Fruit fly (Drosophila melanogaster): ENCODE results near the gene CG14610.
A peak's percentile ranks its signal among the peaks of the same experiment; 100 is the strongest.

The CG14610 gene

DNA sequence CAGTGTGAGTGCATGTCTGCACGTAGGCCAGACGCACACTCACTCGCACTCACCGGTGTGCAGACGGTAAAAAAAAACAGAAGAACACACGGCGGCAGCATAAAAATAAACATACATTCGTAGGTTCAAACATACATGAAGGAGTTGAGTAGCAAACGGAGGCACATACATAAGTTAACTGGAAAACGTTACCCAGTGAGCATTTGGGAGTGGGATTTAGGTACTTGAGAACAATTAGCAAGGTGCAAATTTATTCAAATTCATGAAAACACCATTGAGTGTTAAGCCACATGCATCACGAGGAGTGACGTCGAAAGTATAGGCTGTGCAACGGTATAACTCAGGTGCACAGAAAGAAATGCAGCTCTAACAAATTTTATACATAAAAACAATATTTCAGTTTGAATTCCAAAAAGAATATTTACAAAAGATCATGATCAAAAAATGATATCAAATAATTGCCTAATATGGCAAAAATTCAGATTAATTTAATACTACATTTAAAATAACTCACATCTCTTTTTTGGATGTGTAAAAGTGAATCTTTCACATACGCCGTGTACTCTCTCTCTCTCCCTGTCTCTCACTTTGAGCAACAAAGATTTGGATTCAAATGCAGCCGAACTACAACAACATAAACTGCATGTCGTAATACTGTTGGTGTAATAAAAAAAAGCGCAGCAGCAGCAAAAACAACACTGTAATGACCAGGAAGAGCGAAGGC lies 35.3 kb downstream of the CG14610 start (continued):
- TF ChIP-seq Neu2 (GFP tag; optimal IDR thresholded peaks at IDR 0.05; ENCODE audit: borderline replicate concordance) (peak; percentile 76), Eip74EF (GFP tag; optimal IDR thresholded peaks at IDR 0.05) (peak in 1 of 2 experiments; percentile 96), mirr (GFP tag; optimal IDR thresholded peaks at IDR 0.05) (no peak), CG14441 (GFP tag; IDR thresholded peaks at IDR 0.05) (no peak), gcm2 (GFP tag; optimal IDR thresholded peaks at IDR 0.05) (peak; percentile 81), crc (GFP tag; optimal IDR thresholded peaks at IDR 0.05) (peak; percentile 75), CG1024 (GFP tag; IDR thresholded peaks at IDR 0.05) (no peak), MESR4 (GFP tag; optimal IDR thresholded peaks at IDR 0.05) (peak; percentile 24), Xbp1 (GFP tag; optimal IDR thresholded peaks at IDR 0.05) (peak; percentile 95), fu2 (GFP tag; optimal IDR thresholded peaks at IDR 0.05) (peak; percentile 68), onecut (GFP tag; IDR thresholded peaks at IDR 0.05) (peak; percentile 90), CG11696 (GFP tag; IDR thresholded peaks at IDR 0.05) (no peak), gcm (GFP tag; optimal IDR thresholded peaks at IDR 0.05) (peak; percentile 97), Tbp (GFP tag; optimal IDR thresholded peaks at IDR 0.05) (no peak), CG8765 (GFP tag; IDR thresholded peaks at IDR 0.05) (no peak), hkb (optimal IDR thresholded peaks at IDR 0.05) (no peak), hkb (GFP tag; IDR thresholded peaks at IDR 0.05) (no peak), seq (GFP tag; IDR thresholded peaks at IDR 0.05) (no peak), CG11093 (GFP tag; IDR thresholded peaks at IDR 0.05) (peak; percentile 94), CG10274 (GFP tag; optimal IDR thresholded peaks at IDR 0.05) (peak; percentile 40), Elba2 (GFP tag; optimal IDR thresholded peaks at IDR 0.05) (peak; percentile 86), trh (GFP tag; optimal IDR thresholded peaks at IDR 0.05) (peak; percentile 89), toy (GFP tag; IDR thresholded peaks at IDR 0.05) (no peak), az2 (GFP tag; optimal IDR thresholded peaks at IDR 0.05) (peak; percentile 97), sens-2 (GFP tag; IDR thresholded peaks at IDR 0.05) (no peak), CG7556 (GFP tag; optimal IDR thresholded peaks at IDR 0.05) (peak; percentile 90), CG5953 (GFP tag; IDR thresholded peaks at IDR 0.05) (no peak), Vsx1 (GFP tag; optimal IDR thresholded peaks at IDR 0.05) (peak; percentile 70), nerfin-2 (GFP tag; IDR thresholded peaks at IDR 0.05; ENCODE audit: partially characterized antibody) (no peak), Side (GFP tag; optimal IDR thresholded peaks at IDR 0.05) (peak; percentile 84), Dip2 (GFP tag; IDR thresholded peaks at IDR 0.05) (no peak), CG8281 (tag; optimal IDR thresholded peaks at IDR 0.05) (peak; percentile 84), p53 (GFP tag; optimal IDR thresholded peaks at IDR 0.05) (peak; percentile 4), Fer3 (tag; optimal IDR thresholded peaks at IDR 0.05) (peak; percentile 88), Hsf (GFP tag; optimal IDR thresholded peaks at IDR 0.05) (peak; percentile 94), caup (GFP tag; optimal IDR thresholded peaks at IDR 0.05; ENCODE audit: severe bottlenecking) (peak; percentile 63), ato (GFP tag; IDR thresholded peaks at IDR 0.05; ENCODE audit: partially characterized antibody) (no peak), lbe (GFP tag; optimal IDR thresholded peaks at IDR 0.05) (peak; percentile 90), CG13123 (GFP tag; optimal IDR thresholded peaks at IDR 0.05) (peak; percentile 93), Pdp1 (GFP tag; optimal IDR thresholded peaks at IDR 0.05) (peak; percentile 86 to 91), nmo (GFP tag; optimal IDR thresholded peaks at IDR 0.05) (peak; percentile 99), CG3726 (GFP tag; IDR thresholded peaks at IDR 0.05) (no peak), disco-r (GFP tag; optimal IDR thresholded peaks at IDR 0.05) (peak; percentile 64), Hmx (GFP tag; optimal IDR thresholded peaks at IDR 0.05) (peak; percentile 77), Ets97D (GFP tag; optimal IDR thresholded peaks at IDR 0.05) (peak; percentile 66), CG7963 (GFP tag; IDR thresholded peaks at IDR 0.05; ENCODE audit: partially characterized antibody) (no peak), H2.0 (GFP tag; IDR thresholded peaks at IDR 0.05) (no peak), Hand (GFP tag; optimal IDR thresholded peaks at IDR 0.05) (peak; percentile 46), zen (tag; optimal IDR thresholded peaks at IDR 0.05) (peak; percentile 98), chn (GFP tag; optimal IDR thresholded peaks at IDR 0.05) (peak; percentile 95)
